Fruit fly (Drosophila melanogaster): Measurements from ENCODE around the gene hiro.

DNA sequence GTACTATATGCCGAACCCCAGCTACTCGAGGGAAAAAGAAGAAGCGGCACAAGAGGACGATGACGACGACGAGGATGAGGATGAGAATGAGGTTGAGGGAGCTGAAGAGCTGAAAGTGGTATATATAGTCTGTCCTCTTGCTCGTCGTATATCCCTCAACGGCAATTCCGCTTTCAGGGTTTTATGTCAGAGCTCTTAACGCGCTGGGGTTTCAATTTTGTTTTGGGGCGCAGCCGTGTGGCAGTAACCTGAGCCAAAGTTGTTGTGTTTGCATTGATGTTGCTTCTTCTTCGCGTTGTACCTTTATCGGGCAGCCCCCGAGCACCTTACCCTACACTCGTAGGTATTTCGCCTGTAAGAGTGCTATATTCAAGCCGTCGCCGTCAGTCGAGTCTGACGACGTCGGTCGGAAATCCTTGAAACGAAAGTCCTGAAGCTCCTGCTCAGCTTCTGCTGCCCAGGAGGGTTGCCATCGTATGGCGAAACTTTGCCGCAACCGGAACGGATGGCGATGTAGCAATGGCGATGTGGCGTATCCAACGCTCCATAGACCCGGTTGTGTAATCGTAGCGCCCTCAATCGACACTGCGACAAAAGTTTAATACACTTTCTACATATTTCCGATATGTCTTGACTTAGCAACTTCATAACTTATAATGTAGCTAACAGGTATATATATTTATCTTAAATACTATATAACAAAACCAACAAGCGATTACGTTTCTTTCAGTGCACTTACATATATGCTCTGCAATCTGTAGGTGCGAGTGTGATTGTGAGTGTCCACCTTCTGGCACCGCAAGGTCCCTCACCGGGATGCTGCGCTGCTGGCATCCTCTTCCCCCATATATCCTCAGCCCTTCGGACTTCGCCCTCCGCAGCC, 17.1 kb upstream of the hiro start:
- TF ChIP-seq psq (optimal IDR thresholded peaks at IDR 0.05) = no peak
- TF ChIP-seq usp (GFP tag; optimal IDR thresholded peaks at IDR 0.05) = no peak
- TF ChIP-seq CG8478 (optimal IDR thresholded peaks at IDR 0.05) = no peak
- no peak for TF ChIP-seq EcR (GFP tag; optimal IDR thresholded peaks at IDR 0.05)
- no peak for TF ChIP-seq pan (optimal IDR thresholded peaks at IDR 0.05)
- TF ChIP-seq Dll (optimal IDR thresholded peaks at IDR 0.05) = no peak
